Fruit fly (Drosophila melanogaster) whole organism, embryonic: ENCODE data around the gene aop.

ENCODE experiments used
- Abd-B ChIP-seq: fragments of 200-800 bp; sonication (Bioruptor generic); optimal IDR thresholded peaks from 2 replicates; lab custom pipeline; 2018; ENCODE audit warnings: missing biosample characterization, mild to moderate bottlenecking, missing genetic modification characterization, moderate library complexity
- Blimp-1 ChIP-seq: fragments of 200-800 bp; sonication (Bioruptor generic); optimal IDR thresholded peaks from 3 replicates; lab custom pipeline; 2018; ENCODE audit warnings: missing biosample characterization, missing genetic modification characterization, mild to moderate bottlenecking, moderate library complexity, missing genetic modification reagents
- CG11456 ChIP-seq: fragments of 200-800 bp; sonication (Bioruptor generic); IDR thresholded peaks from 3 replicates; pipeline ENCODE4 v1.3.6; 2022; ENCODE audit warnings: missing biosample characterization, missing genetic modification characterization
- CG1233 ChIP-seq: fragments of 200-800 bp; sonication (Bioruptor generic); optimal IDR thresholded peaks from 4 replicates; lab custom pipeline; 2018; ENCODE audit warnings: missing biosample characterization, mild to moderate bottlenecking, missing genetic modification characterization
- CG12391 ChIP-seq: fragments of 200-800 bp; sonication (Bioruptor generic); optimal IDR thresholded peaks from 3 replicates; lab custom pipeline; 2018; ENCODE audit warnings: missing biosample characterization, mild to moderate bottlenecking, missing genetic modification characterization, moderate library complexity
- CG13424 ChIP-seq: fragments of 200-800 bp; sonication (Bioruptor generic); optimal IDR thresholded peaks from 2 replicates; lab custom pipeline; 2019; ENCODE audit warnings: missing biosample characterization, mild to moderate bottlenecking, missing genetic modification characterization, moderate library complexity
- CG1529 ChIP-seq: fragments of 200-800 bp; sonication (Bioruptor generic); optimal IDR thresholded peaks from 3 replicates; lab custom pipeline; 2018; ENCODE audit warnings: missing biosample characterization, missing genetic modification characterization
- CG15601 ChIP-seq: fragments of 200-800 bp; sonication (Bioruptor generic); optimal IDR thresholded peaks from 3 replicates; lab custom pipeline; 2019; ENCODE audit warnings: missing biosample characterization, mild to moderate bottlenecking, missing genetic modification characterization, moderate library complexity
- CG15696 ChIP-seq: fragments of 200-800 bp; sonication (Bioruptor generic); optimal IDR thresholded peaks from 2 replicates; lab custom pipeline; 2019; ENCODE audit warnings: missing biosample characterization, mild to moderate bottlenecking, missing genetic modification characterization, moderate library complexity
- CG1602 ChIP-seq: fragments of 200-800 bp; sonication (Bioruptor generic); optimal IDR thresholded peaks from 3 replicates; lab custom pipeline; 2016; ENCODE audit warnings: missing biosample characterization, missing genetic modification characterization
- CG16815 ChIP-seq: fragments of 200-800 bp; sonication (Bioruptor generic); optimal IDR thresholded peaks from 3 replicates; lab custom pipeline; 2017; ENCODE audit warnings: missing biosample characterization, mild to moderate bottlenecking, missing genetic modification characterization
- CG17361 ChIP-seq: fragments of 200-800 bp; sonication (Bioruptor generic); IDR thresholded peaks from 3 replicates; pipeline ENCODE4 v1.3.6; 2022; ENCODE audit warnings: missing biosample characterization, missing genetic modification characterization
- CG18619 ChIP-seq: fragments of 200-800 bp; sonication (Bioruptor generic); optimal IDR thresholded peaks from 3 replicates; lab custom pipeline; 2017; ENCODE audit warnings: missing biosample characterization, mild to moderate bottlenecking, missing genetic modification characterization
- CG3847 ChIP-seq: fragments of 200-800 bp; sonication (Bioruptor generic); IDR thresholded peaks from 2 replicates; pipeline ENCODE4 v1.3.6; 2022; ENCODE audit warnings: missing biosample characterization, missing genetic modification characterization
- CG4360 ChIP-seq: fragments of 200-800 bp; sonication (Bioruptor generic); IDR thresholded peaks from 2 replicates; pipeline ENCODE4 v1.3.6; 2022; ENCODE audit warnings: missing biosample characterization, missing genetic modification characterization
- CG6813 ChIP-seq: fragments of 200-800 bp; sonication (Bioruptor generic); optimal IDR thresholded peaks from 2 replicates; lab custom pipeline; 2017; ENCODE audit warnings: missing biosample characterization, missing genetic modification characterization, mild to moderate bottlenecking, moderate library complexity, missing genetic modification reagents
- CG7745 ChIP-seq: fragments of 200-800 bp; sonication (Bioruptor generic); optimal IDR thresholded peaks from 2 replicates; lab custom pipeline; 2018; ENCODE audit warnings: missing biosample characterization, mild to moderate bottlenecking, missing genetic modification characterization, moderate library complexity
- CG8388 ChIP-seq: fragments of 200-800 bp; sonication (Bioruptor generic); optimal IDR thresholded peaks from 2 replicates; lab custom pipeline; 2019; ENCODE audit warnings: missing biosample characterization, mild to moderate bottlenecking, missing genetic modification characterization, moderate library complexity
- CG9817 ChIP-seq: fragments of 200-800 bp; sonication (Bioruptor generic); optimal IDR thresholded peaks from 2 replicates; lab custom pipeline; 2018; ENCODE audit warnings: missing biosample characterization, mild to moderate bottlenecking, missing genetic modification characterization, moderate library complexity
- CG9932 ChIP-seq: fragments of 200-800 bp; sonication (Bioruptor generic); IDR thresholded peaks from 2 replicates; pipeline ENCODE4 v1.3.6; 2022; ENCODE audit warnings: missing biosample characterization, missing genetic modification characterization
- Chrac-16 ChIP-seq: fragments of 200-800 bp; sonication (Bioruptor generic); optimal IDR thresholded peaks from 3 replicates; lab custom pipeline; 2016; ENCODE audit warnings: missing biosample characterization, missing genetic modification characterization
- Dfd ChIP-seq, 2 experiments: fragments of >200 bp; optimal IDR thresholded peaks; 2 replicates each; lab custom pipeline; 2017; ENCODE audit warnings: missing biosample characterization in 2 of 2, missing genetic modification characterization in 2 of 2
- Hey ChIP-seq: fragments of 200-800 bp; sonication (Bioruptor generic); optimal IDR thresholded peaks from 3 replicates; lab custom pipeline; 2018; ENCODE audit warnings: missing biosample characterization, mild to moderate bottlenecking, missing genetic modification characterization
- Kr ChIP-seq: fragments of 200-800 bp; sonication (Bioruptor generic); optimal IDR thresholded peaks from 2 replicates; lab custom pipeline; 2017; ENCODE audit warnings: missing biosample characterization, mild to moderate bottlenecking, missing genetic modification characterization
- Max ChIP-seq: fragments of 200-800 bp; sonication (Bioruptor generic); optimal IDR thresholded peaks from 2 replicates; lab custom pipeline; 2016; ENCODE audit warnings: missing biosample characterization, mild to moderate bottlenecking, missing genetic modification characterization
- Nf-YB ChIP-seq: fragments of 200-800 bp; sonication (Bioruptor generic); optimal IDR thresholded peaks from 3 replicates; lab custom pipeline; 2019; ENCODE audit warnings: missing biosample characterization, mild to moderate bottlenecking, missing genetic modification characterization, moderate library complexity
- Ravus ChIP-seq: fragments of 200-800 bp; sonication (Bioruptor generic); IDR thresholded peaks from 2 replicates; pipeline ENCODE4 v1.3.6; 2022; ENCODE audit warnings: missing biosample characterization, missing genetic modification characterization
- Sin3A ChIP-seq: fragments of >200 bp; optimal IDR thresholded peaks from 2 replicates; lab custom pipeline; 2018
- Six4 ChIP-seq: fragments of 200-800 bp; sonication (Bioruptor generic); optimal IDR thresholded peaks from 2 replicates; lab custom pipeline; 2016; ENCODE audit warnings: missing biosample characterization, missing genetic modification characterization
- Sox100B ChIP-seq: fragments of 200-800 bp; sonication (Bioruptor generic); optimal IDR thresholded peaks from 3 replicates; lab custom pipeline; 2018; ENCODE audit warnings: missing biosample characterization, mild to moderate bottlenecking, missing genetic modification characterization
- Xrp1 ChIP-seq: fragments of 200-800 bp; sonication (Bioruptor generic); IDR thresholded peaks from 2 replicates; pipeline ENCODE4 v1.3.6; 2022; ENCODE audit warnings: missing biosample characterization, missing genetic modification characterization
- al ChIP-seq: fragments of 200-800 bp; sonication (Bioruptor generic); IDR thresholded peaks from 2 replicates; pipeline ENCODE4 v1.3.6; 2022; ENCODE audit warnings: missing biosample characterization, missing genetic modification characterization
- aop ChIP-seq: fragments of 200-800 bp; sonication (Bioruptor generic); IDR thresholded peaks from 2 replicates; pipeline ENCODE4 v1.3.6; 2022; ENCODE audit warnings: missing biosample characterization, missing genetic modification characterization
- bsh ChIP-seq, 2 experiments: fragments of 200-800 bp; sonication (Bioruptor generic); optimal IDR thresholded peaks; 2 replicates each; lab custom pipeline; 2017 to 2018; ENCODE audit warnings: mild to moderate bottlenecking in 2 of 2, missing biosample characterization in 2 of 2, missing genetic modification characterization in 2 of 2, moderate library complexity in 1 of 2
- ci ChIP-seq: fragments of 200-800 bp; sonication (Bioruptor generic); IDR thresholded peaks from 3 replicates; pipeline ENCODE4 v1.3.6; 2022; ENCODE audit warnings: missing biosample characterization, missing genetic modification characterization
- corto ChIP-seq: fragments of 200-800 bp; sonication (Bioruptor generic); optimal IDR thresholded peaks from 2 replicates; lab custom pipeline; 2016; ENCODE audit warnings: missing biosample characterization, mild to moderate bottlenecking, missing genetic modification characterization, moderate library complexity
- crc ChIP-seq: fragments of 200-800 bp; sonication (Bioruptor generic); optimal IDR thresholded peaks from 2 replicates; lab custom pipeline; 2016; ENCODE audit warnings: missing biosample characterization, missing genetic modification characterization
- dan ChIP-seq: fragments of 200-800 bp; sonication (Bioruptor generic); IDR thresholded peaks from 2 replicates; pipeline ENCODE4 v1.3.6; 2022; ENCODE audit warnings: missing biosample characterization, missing genetic modification characterization
- disco-r ChIP-seq: fragments of 200-800 bp; sonication (Bioruptor generic); optimal IDR thresholded peaks from 2 replicates; lab custom pipeline; 2016; ENCODE audit warnings: missing biosample characterization, missing genetic modification characterization
- fru ChIP-seq: fragments of >200 bp; optimal IDR thresholded peaks from 2 replicates; lab custom pipeline; 2017
- gcm2 ChIP-seq: fragments of 200-800 bp; sonication (Bioruptor generic); optimal IDR thresholded peaks from 2 replicates; lab custom pipeline; 2016; ENCODE audit warnings: missing biosample characterization, missing genetic modification characterization
- h ChIP-seq: fragments of >200 bp; optimal IDR thresholded peaks from 2 replicates; lab custom pipeline; 2017
- hb ChIP-seq: fragments of 200-800 bp; sonication (Bioruptor generic); IDR thresholded peaks from 3 replicates; pipeline ENCODE4 v1.3.6; 2022; ENCODE audit warnings: missing biosample characterization, missing genetic modification characterization; ENCODE audit not compliant: partially characterized antibody
- ken ChIP-seq: fragments of 200-800 bp; sonication (Bioruptor generic); IDR thresholded peaks from 3 replicates; pipeline ENCODE4 v1.3.6; 2022; ENCODE audit warnings: missing biosample characterization, missing genetic modification characterization
- lbe ChIP-seq: fragments of 200-800 bp; sonication (Bioruptor generic); optimal IDR thresholded peaks from 2 replicates; lab custom pipeline; 2016; ENCODE audit warnings: missing biosample characterization, mild to moderate bottlenecking, missing genetic modification characterization
- pnt ChIP-seq: fragments of 200-800 bp; sonication (Bioruptor generic); optimal IDR thresholded peaks from 3 replicates; lab custom pipeline; 2016; ENCODE audit warnings: missing biosample characterization, missing genetic modification characterization
- pum ChIP-seq: fragments of 200-800 bp; sonication (Bioruptor generic); optimal IDR thresholded peaks from 2 replicates; lab custom pipeline; 2016; ENCODE audit warnings: missing biosample characterization, missing genetic modification characterization
- repo ChIP-seq: fragments of 200-800 bp; sonication (Bioruptor generic); optimal IDR thresholded peaks from 2 replicates; lab custom pipeline; 2016; ENCODE audit warnings: missing biosample characterization, missing genetic modification characterization
- sc ChIP-seq, 3 experiments: fragments of >200 bp in 2 of 3; fragments of 200-800 bp in 1 of 3; sonication (Bioruptor generic) in 1 of 3; optimal IDR thresholded peaks; 2 replicates in 2 of 3; 3 replicates in 1 of 3; lab custom pipeline; 2017; ENCODE audit warnings: mild to moderate bottlenecking in 1 of 3, missing biosample characterization in 1 of 3, missing genetic modification characterization in 1 of 3, missing genetic modification reagents in 1 of 3
- shn ChIP-seq: fragments of 200-800 bp; sonication (Bioruptor generic); optimal IDR thresholded peaks from 3 replicates; lab custom pipeline; 2016; ENCODE audit warnings: missing biosample characterization, missing genetic modification characterization

The aop gene

dm6 chr2L:2198613-2199432 lies 20.3 kb upstream of the aop start (continued):
- TF ChIP-seq Sin3A (lab: Kevin White, UChicago) (no peak), CG17361 (no peak), Ravus (GFP tag; lab: Robert Waterston, UW) (no peak), shn (GFP tag; lab: Kevin White, UChicago) (peak; percentile 82), Hey (peak; percentile 93), Xrp1 (GFP tag; lab: Robert Waterston, UW) (no peak), lbe (GFP tag; lab: Kevin White, UChicago) (peak; percentile 97), CG1529 (GFP tag; lab: Kevin White, UChicago) (peak; percentile 85), CG11456 (GFP tag; lab: Robert Waterston, UW) (no peak), gcm2 (GFP tag; lab: Kevin White, UChicago) (peak; percentile 75), Abd-B (GFP tag; lab: Kevin White, UChicago) (peak; percentile 80), fru (lab: Kevin White, UChicago) (no peak), CG15601 (tag; lab: Kevin White, UChicago) (peak; percentile 84), hb (GFP tag; lab: Robert Waterston, UW) (no peak), CG13424 (tag; lab: Kevin White, UChicago) (peak; percentile 76), aop (no peak), Max (GFP tag; lab: Kevin White, UChicago) (peak; percentile 89), CG7745 (tag; lab: Kevin White, UChicago) (no peak), CG12391 (tag; lab: Kevin White, UChicago) (peak; percentile 90), CG1602 (GFP tag; lab: Kevin White, UChicago) (peak; percentile 86), Six4 (GFP tag; lab: Kevin White, UChicago) (peak; percentile 84), h (lab: Kevin White, UChicago) (no peak), Chrac-16 (peak; percentile 87), dan (GFP tag; lab: Robert Waterston, UW) (no peak), CG3847 (GFP tag; lab: Robert Waterston, UW) (no peak), CG9932 (GFP tag; lab: Robert Waterston, UW) (no peak), Dfd (GFP tag; optimal IDR thresholded peaks at IDR 0.05; lab: Kevin White, UChicago) (no peak), CG4360 (GFP tag; lab: Robert Waterston, UW) (no peak), CG16815 (GFP tag; lab: Kevin White, UChicago) (peak; percentile 82), Kr (no peak), al (GFP tag; lab: Robert Waterston, UW) (no peak), disco-r (peak; percentile 59), CG6813 (GFP tag; lab: Kevin White, UChicago) (peak; percentile 76), corto (GFP tag; lab: Kevin White, UChicago) (peak; percentile 96), CG1233 (GFP tag; lab: Kevin White, UChicago) (peak; percentile 75), Blimp-1 (GFP tag; lab: Kevin White, UChicago) (peak; percentile 86), pnt (GFP tag; lab: Kevin White, UChicago) (peak; percentile 87), bsh (GFP tag; optimal IDR thresholded peaks at IDR 0.05; lab: Kevin White, UChicago) (peak; percentile 96 to 97), CG8388 (GFP tag; lab: Kevin White, UChicago) (peak; percentile 86), repo (GFP tag; lab: Kevin White, UChicago) (peak; percentile 82), sc (optimal IDR thresholded peaks at IDR 0.05; lab: Kevin White, UChicago) (no peak), sc (GFP tag; optimal IDR thresholded peaks at IDR 0.05; lab: Kevin White, UChicago) (peak; percentile 83), CG9817 (peak; percentile 61), Nf-YB (GFP tag; lab: Kevin White, UChicago) (peak; percentile 90), CG15696 (peak; percentile 25), Sox100B (GFP tag; lab: Kevin White, UChicago) (peak; percentile 86), crc (GFP tag; lab: Kevin White, UChicago) (peak; percentile 77), CG18619 (GFP tag; lab: Kevin White, UChicago) (peak; percentile 76), ken (GFP tag; lab: Robert Waterston, UW) (no peak), pum (GFP tag; lab: Kevin White, UChicago) (peak; percentile 87), ci (GFP tag; lab: Robert Waterston, UW) (no peak)
